Worm (Caenorhabditis elegans) whole organism, mixed stage, embryonic: Measurements from ENCODE around the gene K11H3.8.

Experiments
- drap-1 ChIP-seq: fragments of 200-800 bp; sonication (Bioruptor generic); optimal IDR thresholded peaks from 3 replicates; lab custom pipeline; 2018; ENCODE audit warnings: mild to moderate bottlenecking, missing genetic modification characterization, missing compliant biosample characterization
- nhr-12 ChIP-seq: fragments of 150-350 bp; optimal IDR thresholded peaks from 2 replicates; lab custom pipeline; 2014; ENCODE audit warnings: missing biosample characterization, missing genetic modification characterization
- nhr-28 ChIP-seq: fragments of 150-350 bp; optimal IDR thresholded peaks from 2 replicates; lab custom pipeline; 2014; ENCODE audit warnings: missing biosample characterization, missing genetic modification characterization
- sptf-1 ChIP-seq: sonication (generic microtip); optimal IDR thresholded peaks from 2 replicates; lab custom pipeline; 2017; ENCODE audit warnings: mild to moderate bottlenecking, missing genetic modification characterization, moderate library complexity, missing compliant biosample characterization

DNA sequence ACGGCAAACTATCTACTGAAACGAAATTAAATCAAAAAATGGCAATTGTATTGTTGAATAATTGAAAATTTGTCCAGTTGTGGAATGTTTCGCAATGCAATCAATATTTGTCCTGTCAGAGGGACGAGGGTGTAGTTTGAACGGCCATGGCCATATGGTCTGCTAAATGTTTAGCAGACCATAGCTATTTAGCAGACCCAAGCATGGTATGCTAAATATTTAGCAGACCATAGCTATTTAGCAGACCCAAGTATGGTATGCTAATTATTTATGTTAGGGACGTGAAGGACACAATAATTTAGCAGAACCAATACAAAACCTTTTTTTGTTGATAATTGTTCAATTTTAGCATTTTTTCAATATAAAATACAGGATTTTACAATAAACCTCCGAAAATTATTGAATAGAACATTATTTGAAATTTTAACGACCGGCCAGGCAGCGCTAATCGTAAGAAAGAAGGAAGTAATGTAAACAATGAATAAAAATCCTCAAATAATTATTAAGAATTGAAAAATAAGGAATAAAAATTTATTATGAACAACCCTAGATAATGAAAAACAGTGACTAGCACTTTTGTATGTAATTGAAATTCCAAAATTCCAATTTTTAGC is 29.9 kb upstream of the K11H3.8 start, which contains the start of gene riok-3:
- TF ChIP-seq nhr-28 (no peak), drap-1 (GFP tag; lab: Kevin White, UChicago) (no peak), sptf-1 (tag; lab: Kevin White, UChicago) (no peak), nhr-12 (tag; lab: Kevin White, UChicago) (no peak)
